Worm (Caenorhabditis elegans) whole organism, L4 larva: ENCODE results near the gene fmo-2.
A peak's percentile ranks its signal among the peaks of the same experiment; 100 is the strongest.
"Not testable (repeated sequence)": the region's sequence is repeated elsewhere in the genome, so short reads cannot be mapped to it uniquely, and the experiment has no call there.

Experiments
- D1046.2 ChIP-seq: fragments of 200-800 bp; sonication (Bioruptor generic); IDR thresholded peaks from 2 replicates; pipeline ENCODE4 v1.3.6; 2022; ENCODE audit warnings: missing genetic modification characterization, missing compliant biosample characterization
- F10B5.3 ChIP-seq: sonication (generic microtip); optimal IDR thresholded peaks from 2 replicates; lab custom pipeline; 2016; ENCODE audit warnings: mild to moderate bottlenecking, missing genetic modification characterization, missing compliant biosample characterization
- F26F4.8 ChIP-seq: fragments of 200-800 bp; sonication (Bioruptor generic); conservative IDR thresholded peaks from 2 replicates; pipeline ENCODE4 v1.3.6; 2022; ENCODE audit warnings: missing genetic modification characterization, missing compliant biosample characterization
- F44E2.7 ChIP-seq: fragments of 200-800 bp; sonication (Bioruptor generic); IDR thresholded peaks from 2 replicates; pipeline ENCODE4 v2.1.2; 2022; ENCODE audit warnings: missing genetic modification characterization, missing compliant biosample characterization
- T26A8.4 ChIP-seq: fragments of 200-800 bp; sonication (Bioruptor generic); IDR thresholded peaks from 2 replicates; pipeline ENCODE4 v1.3.6; 2022; ENCODE audit warnings: missing genetic modification characterization, missing compliant biosample characterization
- Y105C5A.15 ChIP-seq: fragments of 200-800 bp; sonication (Bioruptor generic); IDR thresholded peaks from 2 replicates; pipeline ENCODE4 v1.3.6; 2022; ENCODE audit warnings: missing genetic modification characterization, missing compliant biosample characterization
- Y48G9A.11 ChIP-seq: fragments of 200-800 bp; sonication (Bioruptor generic); IDR thresholded peaks from 2 replicates; pipeline ENCODE4 v1.3.6; 2022; ENCODE audit warnings: missing genetic modification reagents, missing genetic modification characterization, missing compliant biosample characterization
- ZK337.2 ChIP-seq: fragments of 200-800 bp; sonication (Bioruptor generic); IDR thresholded peaks from 2 replicates; pipeline ENCODE4 v1.3.6; 2022; ENCODE audit warnings: missing genetic modification reagents, missing genetic modification characterization, missing compliant biosample characterization
- aha-1 ChIP-seq: fragments of 150-350 bp; peaks from one replicate; lab custom pipeline; 2014; ENCODE audit warnings: missing biosample characterization, missing genetic modification characterization
- arid-1 ChIP-seq: fragments of 200-800 bp; sonication (Bioruptor generic); conservative IDR thresholded peaks from 2 replicates; pipeline ENCODE4 v1.3.6; 2022; ENCODE audit warnings: missing genetic modification reagents, missing genetic modification characterization, missing compliant biosample characterization
- ceh-20 ChIP-seq: fragments of 200-800 bp; sonication (Bioruptor generic); IDR thresholded peaks from 2 replicates; pipeline ENCODE4 v1.3.6; 2022; ENCODE audit warnings: missing genetic modification reagents, missing genetic modification characterization, missing compliant biosample characterization
- ceh-44 ChIP-seq: fragments of 200-800 bp; sonication (Bioruptor generic); IDR thresholded peaks from 2 replicates; pipeline ENCODE4 v1.3.6; 2022; ENCODE audit warnings: missing genetic modification reagents, missing genetic modification characterization, missing compliant biosample characterization
- ctbp-1 ChIP-seq: fragments of 200-800 bp; sonication (Bioruptor generic); IDR thresholded peaks from 2 replicates; pipeline ENCODE4 v1.3.6; 2022; ENCODE audit warnings: missing genetic modification reagents, missing genetic modification characterization, missing compliant biosample characterization
- dmd-6 ChIP-seq: fragments of 200-800 bp; sonication (Bioruptor generic); IDR thresholded peaks from 2 replicates; pipeline ENCODE4 v1.3.6; 2022; ENCODE audit warnings: missing genetic modification reagents, missing genetic modification characterization, missing compliant biosample characterization
- dmd-8 ChIP-seq: fragments of 200-800 bp; sonication (Bioruptor generic); IDR thresholded peaks from 2 replicates; pipeline ENCODE4 v1.3.6; 2022; ENCODE audit warnings: missing genetic modification characterization, missing compliant biosample characterization
- egl-27 ChIP-seq: sonication (generic microtip); optimal IDR thresholded peaks from 3 replicates; lab custom pipeline; 2017; ENCODE audit warnings: missing biosample characterization, missing genetic modification reagents, missing genetic modification characterization
- gei-8 ChIP-seq: fragments of 200-800 bp; sonication (Bioruptor generic); optimal IDR thresholded peaks from 2 replicates; lab custom pipeline; 2018; ENCODE audit warnings: mild to moderate bottlenecking, missing genetic modification characterization, missing compliant biosample characterization
- hlh-11 ChIP-seq: fragments of 200-800 bp; sonication (Bioruptor generic); optimal IDR thresholded peaks from 2 replicates; lab custom pipeline; 2018; ENCODE audit warnings: mild to moderate bottlenecking, missing genetic modification characterization, missing compliant biosample characterization
- lim-7 ChIP-seq: fragments of 200-800 bp; sonication (Bioruptor generic); IDR thresholded peaks from 2 replicates; pipeline ENCODE4 v1.3.6; 2022; ENCODE audit warnings: missing genetic modification characterization, missing compliant biosample characterization
- lin-1 ChIP-seq: fragments of 200-800 bp; sonication (Bioruptor generic); IDR thresholded peaks from 2 replicates; pipeline ENCODE4 v1.3.6; 2022; ENCODE audit warnings: missing genetic modification reagents, missing genetic modification characterization, missing compliant biosample characterization
- lin-38 ChIP-seq: fragments of 200-800 bp; sonication (Bioruptor generic); IDR thresholded peaks from 2 replicates; pipeline ENCODE4 v1.3.6; 2022; ENCODE audit warnings: missing genetic modification reagents, missing genetic modification characterization, missing compliant biosample characterization
- madf-5 ChIP-seq, 2 experiments: fragments of 200-800 bp; sonication (Bioruptor generic); IDR thresholded peaks; 2 replicates each; pipeline ENCODE4 v1.3.6; 2022; ENCODE audit warnings: missing compliant biosample characterization in 2 of 2, missing genetic modification characterization in 2 of 2
- madf-9 ChIP-seq: fragments of 200-800 bp; sonication (Bioruptor generic); conservative IDR thresholded peaks from 2 replicates; pipeline ENCODE4 v1.3.6; 2022; ENCODE audit warnings: missing genetic modification reagents, missing genetic modification characterization, missing compliant biosample characterization
- mdt-29 ChIP-seq: fragments of 200-800 bp; sonication (Bioruptor generic); IDR thresholded peaks from 2 replicates; pipeline ENCODE4 v1.3.6; 2022; ENCODE audit warnings: missing genetic modification reagents, missing genetic modification characterization, missing compliant biosample characterization
- mxl-2 ChIP-seq: fragments of 200-800 bp; sonication (Bioruptor generic); conservative IDR thresholded peaks from 2 replicates; pipeline ENCODE4 v1.3.6; 2022; ENCODE audit warnings: missing genetic modification reagents, missing genetic modification characterization, missing compliant biosample characterization
- nhr-28 ChIP-seq: fragments of 150-350 bp; optimal IDR thresholded peaks from 2 replicates; lab custom pipeline; 2014; ENCODE audit warnings: missing biosample characterization, missing genetic modification characterization
- nhr-41 ChIP-seq: fragments of 200-800 bp; sonication (Bioruptor generic); IDR thresholded peaks from 2 replicates; pipeline ENCODE4 v1.3.6; 2022; ENCODE audit warnings: missing genetic modification reagents, missing genetic modification characterization, missing compliant biosample characterization
- pha-4 ChIP-seq, 2 experiments: fragments of 150-350 bp in 1 of 2; fragments of 200-800 bp in 1 of 2; sonication (Bioruptor generic) in 1 of 2; IDR thresholded peaks in 1 of 2; optimal IDR thresholded peaks in 1 of 2; 2 replicates each; pipeline versions ENCODE4 v1.3.6 to Lab custom; 2014 to 2022; ENCODE audit warnings: missing genetic modification characterization in 2 of 2, missing genetic modification reagents in 2 of 2, missing biosample characterization in 1 of 2, missing compliant biosample characterization in 1 of 2
- php-3 ChIP-seq: fragments of 200-800 bp; sonication (Bioruptor generic); IDR thresholded peaks from 2 replicates; pipeline ENCODE4 v1.3.6; 2022; ENCODE audit warnings: missing genetic modification reagents, missing genetic modification characterization, missing compliant biosample characterization
- pqm-1 ChIP-seq: sonication (generic microtip); optimal IDR thresholded peaks from 2 replicates; lab custom pipeline; 2017; ENCODE audit warnings: missing biosample characterization, missing genetic modification characterization
- saeg-2 ChIP-seq: fragments of 200-800 bp; sonication (Bioruptor generic); IDR thresholded peaks from 2 replicates; pipeline ENCODE4 v1.3.6; 2022; ENCODE audit warnings: missing genetic modification reagents, missing genetic modification characterization, missing compliant biosample characterization
- snpc-1.2 ChIP-seq: fragments of 200-800 bp; sonication (Bioruptor generic); IDR thresholded peaks from 2 replicates; pipeline ENCODE4 v1.3.6; 2022; ENCODE audit warnings: missing genetic modification reagents, missing genetic modification characterization, missing compliant biosample characterization
- tra-1 ChIP-seq: fragments of 200-800 bp; sonication (Bioruptor generic); IDR thresholded peaks from 2 replicates; pipeline ENCODE4 v1.3.6; 2022; ENCODE audit warnings: missing genetic modification reagents, missing genetic modification characterization, missing compliant biosample characterization
- unc-39 ChIP-seq: sonication (generic microtip); optimal IDR thresholded peaks from 2 replicates; lab custom pipeline; 2017; ENCODE audit warnings: missing biosample characterization, missing genetic modification characterization
- unc-62 ChIP-seq, 3 experiments: fragments of 150-350 bp in 1 of 3; sonication (generic microtip); optimal IDR thresholded peaks in 2 of 3; peaks in 1 of 3; 1 replicate in 1 of 3; 2 replicates in 2 of 3; lab custom pipeline; 2014 to 2017; ENCODE audit warnings: missing biosample characterization in 3 of 3, missing genetic modification characterization in 3 of 3, missing genetic modification reagents in 3 of 3, missing genotype in 1 of 3
- vab-7 ChIP-seq: fragments of 200-800 bp; sonication (Bioruptor generic); IDR thresholded peaks from 2 replicates; pipeline ENCODE4 v1.3.6; 2022; ENCODE audit warnings: missing genetic modification reagents, missing genetic modification characterization, missing compliant biosample characterization
- ztf-7 ChIP-seq: fragments of 150-350 bp; optimal IDR thresholded peaks from 2 replicates; lab custom pipeline; 2014; ENCODE audit warnings: missing biosample characterization, missing genetic modification characterization

fmo-2 gene

ce11 chrIV:10656770-10657323 lies 25.5 kb upstream of the fmo-2 start, which contains the start of gene K08C7.1 (continued):
- peak; percentile 40 for TF ChIP-seq nhr-28
- TF ChIP-seq ztf-7 (tag; lab: Kevin White, UChicago), result no peak

- TF ChIP-seq ctbp-1 (GFP tag; lab: Robert Waterston, UW) (peak; percentile 78), php-3 (GFP tag; lab: Robert Waterston, UW) (0 out of 2 replicates have a peak, but pooled peaks have one; percentile 42), tra-1 (GFP tag; lab: Robert Waterston, UW) (peak; percentile 70), nhr-41 (peak; percentile 80; the same call in 1 of the 2 replicates), madf-9 (0 out of 2 replicates have a peak, but pooled peaks have one; percentile 18), vab-7 (GFP tag; lab: Robert Waterston, UW) (peak; percentile 65), arid-1 (peak; percentile 85), D1046.2 (0 out of 2 replicates have a peak, but pooled peaks have one; percentile 70), T26A8.4 (GFP tag; lab: Robert Waterston, UW) (peak; percentile 66), Y48G9A.11 (GFP tag; lab: Robert Waterston, UW) (peak; percentile 65), madf-5 (GFP tag; IDR thresholded peaks at IDR 0.05; lab: Robert Waterston, UW) (0 out of 4 replicates have a peak, but pooled peaks of 1 of the 2 experiments have one; percentile 42), mxl-2 (peak; percentile 51; the same call in 1 of the 2 replicates), pha-4 (GFP tag; IDR thresholded peaks at IDR 0.05; lab: Robert Waterston, UW) (peak; percentile 61; the same call in 1 of the 2 replicates), mdt-29 (GFP tag; lab: Robert Waterston, UW) (0 out of 2 replicates have a peak, but pooled peaks have one; percentile 37), F26F4.8 (GFP tag; lab: Robert Waterston, UW) (peak; percentile 83), snpc-1.2 (peak; percentile 94), F44E2.7 (GFP tag; lab: Robert Waterston, UW) (peak; percentile 83; the same call in 1 of the 2 replicates), saeg-2 (0 out of 2 replicates have a peak, but pooled peaks have one; percentile 35), lin-1 (0 out of 2 replicates have a peak, but pooled peaks have one; percentile 40), Y105C5A.15 (peak; percentile 80), dmd-6 (GFP tag; lab: Robert Waterston, UW) (0 out of 2 replicates have a peak, but pooled peaks have one; percentile 13), lim-7 (GFP tag; lab: Robert Waterston, UW) (peak; percentile 71), ceh-44 (GFP tag; lab: Robert Waterston, UW) (peak; percentile 71), dmd-8 (GFP tag; lab: Robert Waterston, UW) (peak; percentile 97)
- TF ChIP-seq pha-4 (tag; optimal IDR thresholded peaks at IDR 0.05; lab: Kevin White, UChicago), result not testable (repeated sequence)
Observed at ce11 chrIV:10658366-10658765, 24.0 kb upstream of the fmo-2 start.

ce11 chrIV:10661072-10661471 lies 21.3 kb upstream of the fmo-2 start:
- TF ChIP-seq snpc-1.2, result no peak
- peak; percentile 18 for TF ChIP-seq nhr-28
- TF ChIP-seq unc-62 (GFP tag; optimal IDR thresholded peaks at IDR 0.05 in 1 of 2; lab: Kevin White, UChicago), result peak in 1 of 2 experiments; percentile 79
- no peak for TF ChIP-seq unc-62 (tag; optimal IDR thresholded peaks at IDR 0.05; lab: Kevin White, UChicago)
- no peak for TF ChIP-seq D1046.2

ce11 chrIV:10661760-10662159 lies 20.6 kb upstream of the fmo-2 start, which contains the start of gene fmo-1:
TSS of gene fmo-1 (plus strand) at chrIV:10661857.
- TF ChIP-seq unc-39, result no peak
- TF ChIP-seq nhr-28, result peak; percentile 60
- TF ChIP-seq unc-62 (GFP tag; optimal IDR thresholded peaks at IDR 0.05 in 1 of 2; lab: Kevin White, UChicago), result no peak
- no peak for TF ChIP-seq unc-62 (tag; optimal IDR thresholded peaks at IDR 0.05; lab: Kevin White, UChicago)
- peak; percentile 50 for TF ChIP-seq pqm-1 (tag; lab: Kevin White, UChicago)
- peak; percentile 16 for TF ChIP-seq hlh-11

ce11 chrIV:10664134-10664533 lies 18.2 kb upstream of the fmo-2 start, which contains the start of gene K08C7.7:
TSS of gene K08C7.7 (plus strand) at chrIV:10664434.
- TF ChIP-seq F44E2.7 (GFP tag; lab: Robert Waterston, UW) (no peak), dmd-8 (GFP tag; lab: Robert Waterston, UW) (no peak), F10B5.3 (no peak), ceh-20 (no peak), egl-27 (tag; lab: Kevin White, UChicago) (no peak), gei-8 (GFP tag; lab: Kevin White, UChicago) (no peak), aha-1 (tag; lab: Kevin White, UChicago) (no peak), ztf-7 (tag; lab: Kevin White, UChicago) (no peak), ZK337.2 (GFP tag; lab: Robert Waterston, UW) (no peak), lin-38 (GFP tag; lab: Robert Waterston, UW) (no peak)
